Fruit fly (Drosophila melanogaster): ENCODE results near the gene Ref1.

The Ref1 gene

DNA sequence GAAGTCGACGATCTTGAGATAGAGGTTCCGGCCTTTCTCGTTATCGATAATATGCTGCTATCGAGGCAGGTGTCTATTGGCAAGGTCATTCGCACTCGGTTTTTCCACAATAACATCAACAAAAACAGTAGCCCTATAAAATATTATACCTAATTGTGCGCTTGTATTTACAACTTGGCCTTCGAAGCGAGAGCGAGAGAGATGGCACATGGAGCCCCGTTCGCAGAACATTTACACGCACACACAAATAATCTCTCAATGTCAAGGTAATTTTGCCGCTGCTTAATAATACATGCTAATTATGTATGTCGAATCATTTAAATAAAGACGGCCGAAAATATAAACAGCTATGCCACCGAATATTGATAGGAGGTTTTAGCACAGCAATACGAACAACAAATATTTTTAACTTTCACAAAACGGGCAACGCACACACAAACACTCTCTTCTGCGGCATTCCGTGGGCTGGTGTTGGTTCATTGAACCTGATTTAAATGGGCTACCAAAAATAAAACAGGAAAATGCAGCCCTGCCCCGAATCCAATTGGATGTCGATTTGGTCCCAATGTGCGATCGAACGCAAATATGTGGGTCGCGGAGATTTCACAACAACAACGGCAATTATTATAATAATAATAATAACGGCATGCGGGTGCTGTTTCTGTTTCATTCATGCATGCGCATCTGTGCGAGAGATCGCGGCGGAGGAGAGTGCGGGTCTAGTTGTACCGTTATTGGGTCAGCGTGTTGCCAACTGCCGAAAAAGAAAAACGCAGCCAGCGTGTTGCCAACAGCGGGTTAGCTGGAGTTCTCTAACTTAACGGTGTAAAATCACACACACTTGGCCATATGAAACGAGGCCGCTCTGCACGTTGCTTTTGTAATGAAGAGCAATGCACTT, 42.2 kb upstream of the Ref1 start (continued):
- TF ChIP-seq gcm (GFP tag; optimal IDR thresholded peaks at IDR 0.05): peak; percentile 99

DNA sequence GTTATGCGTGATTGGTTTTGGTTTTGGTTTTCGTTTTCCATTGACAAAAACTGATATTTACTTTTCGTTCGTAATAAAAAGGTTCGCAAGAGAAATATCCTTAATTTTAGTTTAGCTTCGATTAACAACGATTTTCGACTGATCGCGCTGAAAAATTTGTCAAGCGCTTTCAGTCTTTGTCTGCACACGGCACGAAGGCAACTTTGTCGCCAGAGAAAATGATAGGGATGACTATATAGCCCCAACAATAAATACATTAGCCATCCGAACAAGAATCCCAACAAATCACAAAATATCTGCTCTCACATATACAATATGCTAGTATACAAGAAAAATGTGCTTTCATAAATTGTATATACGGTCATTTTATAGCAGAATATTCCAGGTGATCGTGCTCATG, 37.4 kb upstream of the Ref1 start, which contains the start of gene Mlp84B:
TSS of gene Mlp84B (minus strand) at position 143 of the 400 bp plus-strand sequence.
- peak; percentile 55 for TF ChIP-seq CG12769 (tag; optimal IDR thresholded peaks at IDR 0.05)
- no peak for TF ChIP-seq ind (GFP tag; optimal IDR thresholded peaks at IDR 0.05)
- no peak for TF ChIP-seq CG1647 (GFP tag; optimal IDR thresholded peaks at IDR 0.05)
- TF ChIP-seq oc (tag; optimal IDR thresholded peaks at IDR 0.05): no peak
- no peak for TF ChIP-seq ewg (GFP tag; optimal IDR thresholded peaks at IDR 0.05)
- TF ChIP-seq gfzf (GFP tag; optimal IDR thresholded peaks at IDR 0.05): no peak
- TF ChIP-seq sd (tag; optimal IDR thresholded peaks at IDR 0.05): peak; percentile 11
- TF ChIP-seq CG17568 (GFP tag; optimal IDR thresholded peaks at IDR 0.05): no peak
- no peak for TF ChIP-seq CG13624 (GFP tag; optimal IDR thresholded peaks at IDR 0.05)
- TF ChIP-seq CG2120 (GFP tag; optimal IDR thresholded peaks at IDR 0.05): no peak
- no peak for TF ChIP-seq croc (GFP tag; conservative IDR thresholded peaks at IDR 0.05)
- no peak for TF ChIP-seq CG7839 (tag; optimal IDR thresholded peaks at IDR 0.05)
- TF ChIP-seq CG11560 (tag; IDR thresholded peaks at IDR 0.05): no peak
- no peak for TF ChIP-seq gem (tag; optimal IDR thresholded peaks at IDR 0.05)
- no peak for TF ChIP-seq lmd (GFP tag; IDR thresholded peaks at IDR 0.05)
- no peak for TF ChIP-seq D19B (GFP tag; optimal IDR thresholded peaks at IDR 0.05)
- no peak for TF ChIP-seq zen (tag; optimal IDR thresholded peaks at IDR 0.05)
- TF ChIP-seq fd64A (GFP tag; optimal IDR thresholded peaks at IDR 0.05): no peak
- no peak for TF ChIP-seq CG10431 (GFP tag; optimal IDR thresholded peaks at IDR 0.05)
- no peak for TF ChIP-seq ap (GFP tag; IDR thresholded peaks at IDR 0.05)
- no peak for TF ChIP-seq CG5953 (GFP tag; IDR thresholded peaks at IDR 0.05)
- TF ChIP-seq phol (tag; optimal IDR thresholded peaks at IDR 0.05): no peak
- TF ChIP-seq MTF-1 (GFP tag; optimal IDR thresholded peaks at IDR 0.05; ENCODE audit: borderline replicate concordance): peak; percentile 98

DNA sequence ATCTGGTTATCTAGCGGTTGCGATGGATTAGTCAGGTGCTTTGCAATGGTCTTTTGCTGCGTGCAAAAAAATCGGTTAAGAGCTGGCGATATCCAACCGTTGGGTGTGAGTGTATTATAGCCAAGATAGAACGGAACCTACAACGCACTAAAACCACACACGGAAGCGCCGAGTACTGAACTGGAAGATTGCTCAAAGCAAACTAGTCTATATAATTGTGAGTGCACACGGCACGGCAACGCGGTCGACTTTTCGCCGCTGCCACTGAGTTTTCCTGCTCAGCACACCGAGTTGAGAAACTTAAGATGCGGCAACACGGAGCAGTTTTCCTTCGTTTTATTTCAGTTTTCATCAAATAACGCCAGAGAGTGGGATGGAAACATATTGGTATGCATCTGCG, 36.3 kb upstream of the Ref1 start:
- TF ChIP-seq MTF-1 (GFP tag; optimal IDR thresholded peaks at IDR 0.05; ENCODE audit: borderline replicate concordance): peak; percentile 99
- TF ChIP-seq CG15011 (GFP tag; optimal IDR thresholded peaks at IDR 0.05): no peak
- TF ChIP-seq Ets65A (GFP tag): peak; percentile 61
- no peak for TF ChIP-seq zen (tag; optimal IDR thresholded peaks at IDR 0.05)
- peak; percentile 80 for TF ChIP-seq z (GFP tag; IDR thresholded peaks at IDR 0.05)
- TF ChIP-seq CG11504 (tag; optimal IDR thresholded peaks at IDR 0.05): peak; percentile 7
- 0 out of 3 replicates have a peak, but pooled peaks have one; percentile 28 for TF ChIP-seq zen2 (GFP tag; IDR thresholded peaks at IDR 0.05; ENCODE audit: partially characterized antibody)
- no peak for TF ChIP-seq danr (GFP tag; IDR thresholded peaks at IDR 0.05)
- TF ChIP-seq CG4360 (GFP tag; IDR thresholded peaks at IDR 0.05): no peak
- peak; percentile 15; the same call in 1 of the 2 replicates for TF ChIP-seq amos (GFP tag; IDR thresholded peaks at IDR 0.05; ENCODE audit: partially characterized antibody)
- no peak for TF ChIP-seq CG12219 (GFP tag; optimal IDR thresholded peaks at IDR 0.05)
- TF ChIP-seq lab (GFP tag; optimal IDR thresholded peaks at IDR 0.05): no peak

DNA sequence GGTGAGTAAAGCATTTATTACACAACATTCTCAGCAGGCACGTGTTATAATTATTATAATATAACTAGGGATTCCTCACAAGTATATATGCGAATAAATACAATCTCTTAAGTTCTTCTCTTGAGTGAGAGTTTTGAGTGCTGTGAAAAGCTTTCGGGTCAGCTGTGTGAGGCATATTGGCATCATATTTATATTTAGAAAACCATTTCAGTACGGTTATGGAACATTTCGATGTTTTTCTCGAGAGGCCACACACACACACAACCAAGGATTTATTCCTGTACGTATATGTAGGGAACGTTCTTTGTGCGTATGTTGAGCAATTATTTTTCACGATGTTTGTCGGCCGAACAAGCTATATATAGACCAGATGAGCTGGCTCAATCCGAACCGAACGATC, 32.8 kb upstream of the Ref1 start:
- TF ChIP-seq Sox100B (GFP tag; optimal IDR thresholded peaks at IDR 0.05) (no peak), Pdp1 (GFP tag; optimal IDR thresholded peaks at IDR 0.05) (peak in 1 of 2 experiments; percentile 75), CG12769 (tag; optimal IDR thresholded peaks at IDR 0.05) (peak; percentile 82), Deaf1 (tag; optimal IDR thresholded peaks at IDR 0.05) (peak; percentile 47), ind (GFP tag; optimal IDR thresholded peaks at IDR 0.05) (no peak), cg (GFP tag; optimal IDR thresholded peaks at IDR 0.05) (peak; percentile 35), z (GFP tag; IDR thresholded peaks at IDR 0.05) (peak; percentile 72; the same call in 2 of the 3 replicates), MESR4 (GFP tag; optimal IDR thresholded peaks at IDR 0.05) (no peak), cwo (GFP tag; optimal IDR thresholded peaks at IDR 0.05) (peak; percentile 5)

All from whole organism, embryonic.